Fruit fly (Drosophila melanogaster): ENCODE measurements around the gene CG17600.

DNA sequence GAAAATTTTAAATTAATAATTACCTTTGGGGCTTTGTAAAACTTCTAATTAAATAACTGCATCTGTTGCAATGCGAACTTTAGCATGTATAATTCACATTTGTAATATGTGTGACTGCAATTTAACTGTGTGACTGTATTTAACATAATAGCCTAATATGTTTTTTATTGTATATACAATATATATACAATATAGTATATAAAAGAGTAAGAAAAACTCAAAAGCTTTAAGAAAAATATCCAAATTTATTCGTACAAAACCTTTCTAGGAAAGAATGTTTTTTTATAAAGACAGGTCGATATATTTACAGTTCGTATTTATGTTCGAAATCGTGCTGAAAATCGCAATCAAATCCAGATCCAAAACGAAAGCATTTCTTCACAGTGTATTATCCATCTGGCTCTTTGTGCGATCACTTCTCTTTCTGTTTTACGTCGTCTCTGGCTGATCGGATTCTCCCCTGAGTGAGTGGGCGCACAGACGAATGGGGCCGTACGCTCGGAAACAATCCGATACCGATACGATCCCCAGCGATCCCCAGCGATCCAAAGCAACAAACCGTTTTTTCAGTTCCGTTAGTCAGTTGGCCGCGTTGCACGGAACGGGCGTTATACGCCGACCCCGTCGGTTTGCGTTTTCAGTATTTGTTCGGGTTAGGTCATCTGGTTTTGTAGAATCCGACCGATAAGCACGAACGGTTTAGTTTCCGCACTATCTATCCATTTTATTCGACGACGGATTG is 23.8 kb upstream of the CG17600 start:
- TF ChIP-seq gce (GFP tag; IDR thresholded peaks at IDR 0.05): no peak
- peak; percentile 72 for TF ChIP-seq HHEX (GFP tag; optimal IDR thresholded peaks at IDR 0.05)
- no peak for TF ChIP-seq CTCF (GFP tag; optimal IDR thresholded peaks at IDR 0.05)
- no peak for TF ChIP-seq ato (GFP tag; IDR thresholded peaks at IDR 0.05; ENCODE audit: partially characterized antibody)
- no peak for TF ChIP-seq HLHmδ (GFP tag; optimal IDR thresholded peaks at IDR 0.05)
- TF ChIP-seq Dref (GFP tag; IDR thresholded peaks at IDR 0.05): no peak
- TF ChIP-seq usp (GFP tag; optimal IDR thresholded peaks at IDR 0.05): no peak
- peak; percentile 88 for TF ChIP-seq CoRest (tag; optimal IDR thresholded peaks at IDR 0.05)
- no peak for TF ChIP-seq nau (GFP tag; optimal IDR thresholded peaks at IDR 0.05)
- no peak for TF ChIP-seq ems (GFP tag; optimal IDR thresholded peaks at IDR 0.05)
- no peak for TF ChIP-seq CG17568 (GFP tag; optimal IDR thresholded peaks at IDR 0.05)
- peak; percentile 41 for TF ChIP-seq CG12155 (GFP tag; optimal IDR thresholded peaks at IDR 0.05)
- TF ChIP-seq Chrac-16 (GFP tag; optimal IDR thresholded peaks at IDR 0.05): peak; percentile 23

Data from whole organism, embryonic.